Worm (Caenorhabditis elegans): ENCODE results near the gene sec-3.

ce11 chrX:3057656-3058055, 42.0 kb downstream of the sec-3 start:
- no peak for TF ChIP-seq php-3 (GFP tag; IDR thresholded peaks at IDR 0.05)
- no peak for TF ChIP-seq ceh-28 (tag; optimal IDR thresholded peaks at IDR 0.05)
- TF ChIP-seq fkh-10 (GFP tag; optimal IDR thresholded peaks at IDR 0.05), result no peak
- no peak for TF ChIP-seq pha-4 (GFP tag; IDR thresholded peaks at IDR 0.05)
- no peak for TF ChIP-seq pha-4 (tag; optimal IDR thresholded peaks at IDR 0.05)

Data from whole organism, L4 larva.